Worm (Caenorhabditis elegans) whole organism, late embryonic: Measurements from ENCODE around the gene gly-5.

Experiments used
- dmd-4 ChIP-seq: sonication (generic microtip); optimal IDR thresholded peaks from 2 replicates; lab custom pipeline; 2016; ENCODE audit warnings: borderline replicate concordance, missing genetic modification characterization, missing compliant biosample characterization
- mec-3 ChIP-seq: sonication (generic microtip); optimal IDR thresholded peaks from 2 replicates; lab custom pipeline; 2016; ENCODE audit warnings: borderline replicate concordance, missing genetic modification characterization, missing compliant biosample characterization
- pqm-1 ChIP-seq: sonication (generic microtip); optimal IDR thresholded peaks from 2 replicates; lab custom pipeline; 2016; ENCODE audit warnings: missing genetic modification characterization, missing compliant biosample characterization

DNA sequence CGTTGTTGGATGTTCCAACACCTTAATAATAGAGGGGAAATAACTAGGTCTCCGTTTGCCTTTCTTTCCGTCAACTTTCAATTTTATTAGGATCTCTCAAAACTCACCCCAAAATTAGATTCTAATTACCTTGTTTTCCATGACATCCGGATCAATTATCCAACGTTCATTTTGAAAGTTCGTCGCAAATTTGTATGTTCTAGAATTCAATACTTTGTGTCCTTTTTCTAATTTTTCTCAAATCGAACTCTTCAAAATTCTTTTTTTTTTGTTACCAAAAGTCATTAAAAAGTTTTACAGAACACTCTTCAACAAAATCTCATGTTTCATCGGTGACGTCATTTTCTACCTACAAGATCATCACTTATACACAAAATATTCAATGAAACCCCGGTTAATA lies 35.6 kb downstream of the gly-5 start, which contains the start of gene Y43F4A.1:
- TF ChIP-seq dmd-4 (tag; lab: Kevin White, UChicago) (no peak), mec-3 (no peak), pqm-1 (tag; lab: Kevin White, UChicago) (no peak)
